Worm (Caenorhabditis elegans) whole organism, L3 larva: ENCODE measurements around the gene clec-182.
"Not testable (repeated sequence)": the region's sequence is repeated elsewhere in the genome, so short reads cannot be mapped to it uniquely, and the experiment has no call there.

Experiments
- R02D3.7 ChIP-seq: fragments of 150-350 bp; optimal IDR thresholded peaks from 2 replicates; lab custom pipeline; 2014; ENCODE audit warnings: missing biosample characterization, missing genetic modification characterization
- aly-2 ChIP-seq: fragments of 150-350 bp; optimal IDR thresholded peaks from 2 replicates; lab custom pipeline; 2014; ENCODE audit warnings: missing biosample characterization, missing genetic modification characterization
- ceh-16 ChIP-seq: sonication (generic microtip); optimal IDR thresholded peaks from 2 replicates; lab custom pipeline; 2017; ENCODE audit warnings: missing biosample characterization, missing genetic modification characterization
- ceh-28 ChIP-seq: fragments of 150-350 bp; optimal IDR thresholded peaks from 2 replicates; lab custom pipeline; 2014; ENCODE audit warnings: missing biosample characterization, missing genetic modification reagents, missing genetic modification characterization
- ceh-82 ChIP-seq: fragments of 150-350 bp; optimal IDR thresholded peaks from 2 replicates; lab custom pipeline; 2014; ENCODE audit warnings: missing biosample characterization, missing genetic modification characterization
- ceh-9 ChIP-seq: sonication (generic microtip); optimal IDR thresholded peaks from 2 replicates; lab custom pipeline; 2018; ENCODE audit warnings: missing biosample characterization, missing genetic modification characterization
- daf-12 ChIP-seq: fragments of 150-350 bp; optimal IDR thresholded peaks from 2 replicates; lab custom pipeline; 2014; ENCODE audit warnings: missing biosample characterization, missing genetic modification reagents, missing genetic modification characterization
- egl-27 ChIP-seq: sonication (generic microtip); optimal IDR thresholded peaks from 4 replicates; lab custom pipeline; 2017; ENCODE audit warnings: missing biosample characterization, missing genetic modification reagents, missing genetic modification characterization
- egl-5 ChIP-seq: fragments of 150-350 bp; optimal IDR thresholded peaks from 2 replicates; lab custom pipeline; 2017; ENCODE audit warnings: missing biosample characterization, missing genetic modification reagents, missing genetic modification characterization, inconsistent platforms
- elt-1 ChIP-seq: fragments of 150-350 bp; optimal IDR thresholded peaks from 2 replicates; lab custom pipeline; 2014; ENCODE audit warnings: missing biosample characterization, missing genetic modification characterization
- elt-2 ChIP-seq: sonication (generic microtip); optimal IDR thresholded peaks from 2 replicates; lab custom pipeline; 2016; ENCODE audit warnings: missing genetic modification reagents, mild to moderate bottlenecking, missing genetic modification characterization, missing compliant biosample characterization
- elt-3 ChIP-seq, 3 experiments: fragments of 150-350 bp in 1 of 3; sonication (generic microtip) in 2 of 3; optimal IDR thresholded peaks; 2 replicates in 2 of 3; 4 replicates in 1 of 3; lab custom pipeline; 2014 to 2017; ENCODE audit warnings: missing biosample characterization in 3 of 3, missing genetic modification characterization in 3 of 3
- eor-1 ChIP-seq, 2 experiments: fragments of 150-350 bp; optimal IDR thresholded peaks; 2 replicates each; lab custom pipeline; 2014 to 2018; ENCODE audit warnings: missing biosample characterization in 2 of 2, missing genetic modification characterization in 2 of 2
- fkh-10 ChIP-seq: sonication (generic microtip); optimal IDR thresholded peaks from 2 replicates; lab custom pipeline; 2017; ENCODE audit warnings: missing biosample characterization, missing genetic modification reagents, missing genetic modification characterization
- fkh-2 ChIP-seq: fragments of 150-350 bp; optimal IDR thresholded peaks from 2 replicates; lab custom pipeline; 2014; ENCODE audit warnings: missing biosample characterization, missing genetic modification reagents, missing genetic modification characterization
- fos-1 ChIP-seq: fragments of 150-350 bp; optimal IDR thresholded peaks from 2 replicates; lab custom pipeline; 2014; ENCODE audit warnings: missing biosample characterization, missing genetic modification characterization
- jun-1 ChIP-seq: fragments of 150-350 bp; optimal IDR thresholded peaks from 2 replicates; lab custom pipeline; 2014; ENCODE audit warnings: missing biosample characterization, missing genetic modification reagents, missing genetic modification characterization
- lin-39 ChIP-seq: fragments of 150-350 bp; optimal IDR thresholded peaks from 2 replicates; lab custom pipeline; 2018; ENCODE audit warnings: missing biosample characterization, missing genetic modification reagents, missing genetic modification characterization
- lsy-12 ChIP-seq: sonication (generic microtip); optimal IDR thresholded peaks from 2 replicates; lab custom pipeline; 2016; ENCODE audit warnings: mild to moderate bottlenecking, missing genetic modification characterization, missing compliant biosample characterization
- mdl-1 ChIP-seq: fragments of 150-350 bp; optimal IDR thresholded peaks from 2 replicates; lab custom pipeline; 2014; ENCODE audit warnings: missing biosample characterization, missing genetic modification characterization
- nfya-1 ChIP-seq: sonication (generic microtip); optimal IDR thresholded peaks from 2 replicates; lab custom pipeline; 2017; ENCODE audit warnings: missing genetic modification characterization, mild to moderate bottlenecking, missing compliant biosample characterization, antibody characterized with exemption, moderate library complexity; ENCODE audit not compliant: insufficient read depth
- nhr-11 ChIP-seq: fragments of 150-350 bp; optimal IDR thresholded peaks from 2 replicates; lab custom pipeline; 2014; ENCODE audit warnings: missing biosample characterization, missing genetic modification characterization
- nhr-12 ChIP-seq: fragments of 150-350 bp; optimal IDR thresholded peaks from 2 replicates; lab custom pipeline; 2014; ENCODE audit warnings: missing biosample characterization, missing genetic modification characterization
- nhr-23 ChIP-seq: fragments of 150-350 bp; optimal IDR thresholded peaks from 2 replicates; lab custom pipeline; 2014; ENCODE audit warnings: missing biosample characterization, missing genetic modification reagents, missing genetic modification characterization
- nhr-237 ChIP-seq: fragments of 150-350 bp; optimal IDR thresholded peaks from 2 replicates; lab custom pipeline; 2014; ENCODE audit warnings: missing biosample characterization, missing genetic modification characterization
- nhr-25 ChIP-seq: sonication (generic microtip); optimal IDR thresholded peaks from 2 replicates; lab custom pipeline; 2017; ENCODE audit warnings: missing biosample characterization, missing genetic modification characterization
- nhr-28 ChIP-seq: fragments of 150-350 bp; optimal IDR thresholded peaks from 2 replicates; lab custom pipeline; 2014; ENCODE audit warnings: missing biosample characterization, missing genetic modification characterization
- nhr-43 ChIP-seq: sonication (generic microtip); optimal IDR thresholded peaks from 2 replicates; lab custom pipeline; 2016; ENCODE audit warnings: mild to moderate bottlenecking, missing genetic modification characterization, missing compliant biosample characterization; ENCODE audit not compliant: poor library complexity, severe bottlenecking
- nhr-67 ChIP-seq: fragments of 150-350 bp; optimal IDR thresholded peaks from 2 replicates; lab custom pipeline; 2014; ENCODE audit warnings: missing biosample characterization, missing genetic modification characterization
- nhr-76 ChIP-seq: fragments of 150-350 bp; sonication (generic microtip); optimal IDR thresholded peaks from 5 replicates; lab custom pipeline; 2014; ENCODE audit warnings: missing biosample characterization, missing genetic modification characterization
- nhr-77 ChIP-seq: fragments of 150-350 bp; optimal IDR thresholded peaks from 2 replicates; lab custom pipeline; 2014; ENCODE audit warnings: missing biosample characterization, missing genetic modification characterization
- pha-4 ChIP-seq: fragments of 150-350 bp; optimal IDR thresholded peaks from 2 replicates; lab custom pipeline; 2014; ENCODE audit warnings: missing biosample characterization, missing genetic modification reagents, missing genetic modification characterization
- sea-2 ChIP-seq: fragments of 150-350 bp; sonication (generic microtip); optimal IDR thresholded peaks from 4 replicates; lab custom pipeline; 2014; ENCODE audit warnings: missing biosample characterization, missing genetic modification reagents, missing genetic modification characterization
- skn-1 ChIP-seq: fragments of 150-350 bp; optimal IDR thresholded peaks from 2 replicates; lab custom pipeline; 2014; ENCODE audit warnings: missing biosample characterization, missing genetic modification characterization
- snpc-4 ChIP-seq: fragments of 150-350 bp; optimal IDR thresholded peaks from 2 replicates; lab custom pipeline; 2014; ENCODE audit warnings: missing biosample characterization, missing genetic modification characterization
- tbx-2 ChIP-seq: sonication (generic microtip); optimal IDR thresholded peaks from 2 replicates; lab custom pipeline; 2016; ENCODE audit warnings: mild to moderate bottlenecking, missing genetic modification characterization, missing compliant biosample characterization
- unc-39 ChIP-seq: sonication (generic microtip); optimal IDR thresholded peaks from 4 replicates; lab custom pipeline; 2017; ENCODE audit warnings: missing biosample characterization, missing genetic modification characterization
- unc-62 ChIP-seq: fragments of 150-350 bp; sonication (generic microtip); optimal IDR thresholded peaks from 4 replicates; lab custom pipeline; 2014; ENCODE audit warnings: missing biosample characterization, missing genetic modification reagents, missing genetic modification characterization
- ztf-11 ChIP-seq: fragments of 150-350 bp; optimal IDR thresholded peaks from 2 replicates; lab custom pipeline; 2014; ENCODE audit warnings: missing biosample characterization, missing genetic modification characterization
- ztf-4 ChIP-seq: fragments of 150-350 bp; optimal IDR thresholded peaks from 2 replicates; lab custom pipeline; 2014; ENCODE audit warnings: missing biosample characterization, missing genetic modification characterization

Gene clec-182

ce11 chrIV:8790144-8790543, 8.0 kb downstream of the clec-182 start, which contains the start of gene sru-35:
Gene sru-35, minus strand, starts transcription at chrIV:8790244.
- no peak for TF ChIP-seq nhr-43 (tag; lab: Kevin White, UChicago)
- no peak for TF ChIP-seq nhr-25 (tag; lab: Kevin White, UChicago)
- no peak for TF ChIP-seq lin-39 (tag; lab: Kevin White, UChicago)
- TF ChIP-seq unc-62 (GFP tag; lab: Kevin White, UChicago), result no peak
- no peak for TF ChIP-seq R02D3.7 (tag; lab: Kevin White, UChicago)
- TF ChIP-seq ceh-82 (tag; lab: Kevin White, UChicago), result no peak
- no peak for TF ChIP-seq tbx-2
- TF ChIP-seq unc-39 (tag; lab: Kevin White, UChicago), result no peak

- TF ChIP-seq elt-1; jun-1 (tag; lab: Kevin White, UChicago); aly-2 (tag; lab: Kevin White, UChicago): not testable (repeated sequence)
- TF ChIP-seq, all 47 proteins: peak for 0; not testable (repeated sequence) for 47
These were observed 10.1 kb downstream of the clec-182 start, which contains the start of gene C33D9.10 for ce11 chrIV:8788048-8788447. Gene C33D9.10, minus strand, starts transcription at chrIV:8788148.

ce11 chrIV:8786654-8787053, 11.5 kb downstream of the clec-182 start, which contains the start of gene C33D9.8:
Gene C33D9.8, minus strand, starts transcription at chrIV:8786752.
- no peak for TF ChIP-seq elt-2
- TF ChIP-seq ceh-28 (tag; lab: Kevin White, UChicago), result no peak
- no peak for TF ChIP-seq nhr-76 (tag; lab: Kevin White, UChicago)
- TF ChIP-seq unc-39 (tag; lab: Kevin White, UChicago), result no peak
- no peak for TF ChIP-seq ceh-16 (tag; lab: Kevin White, UChicago)
- no peak for TF ChIP-seq nhr-237
- TF ChIP-seq R02D3.7 (tag; lab: Kevin White, UChicago), result no peak
- no peak for TF ChIP-seq nhr-77 (tag; lab: Kevin White, UChicago)
- no peak for TF ChIP-seq ztf-4 (tag; lab: Kevin White, UChicago)
- TF ChIP-seq elt-3 (tag; optimal IDR thresholded peaks at IDR 0.05; lab: Kevin White, UChicago), result no peak
- no peak for TF ChIP-seq ztf-11 (tag; lab: Kevin White, UChicago)
- no peak for TF ChIP-seq nhr-28
- peak; percentile 30 for TF ChIP-seq pha-4 (tag; lab: Kevin White, UChicago)
- no peak for TF ChIP-seq lin-39 (tag; lab: Kevin White, UChicago)
- no peak for TF ChIP-seq ceh-82 (tag; lab: Kevin White, UChicago)
- peak; percentile 7 for TF ChIP-seq nfya-1 (tag; lab: Kevin White, UChicago)

- TF ChIP-seq ceh-28 (tag; lab: Kevin White, UChicago), result peak; percentile 1
- peak; percentile 21 for TF ChIP-seq pha-4 (tag; lab: Kevin White, UChicago)
- no peak for TF ChIP-seq tbx-2
These were observed 13.3 kb downstream of the clec-182 start, which contains the start of gene C33D9.13 for ce11 chrIV:8784855-8785327. Gene C33D9.13, minus strand, starts transcription at chrIV:8785277.

ce11 chrIV:8782172-8782571, 16.0 kb downstream of the clec-182 start:
- TF ChIP-seq ceh-16 (tag; lab: Kevin White, UChicago), result no peak
- TF ChIP-seq nhr-43 (tag; lab: Kevin White, UChicago), result peak; percentile 53
- peak; percentile 55 for TF ChIP-seq egl-5
- TF ChIP-seq egl-27 (tag; lab: Kevin White, UChicago), result peak; percentile 47
- TF ChIP-seq nhr-23 (tag; lab: Kevin White, UChicago), result peak; percentile 91
- TF ChIP-seq mdl-1 (tag; lab: Kevin White, UChicago), result no peak
- peak; percentile 52 for TF ChIP-seq pha-4 (tag; lab: Kevin White, UChicago)
- TF ChIP-seq fos-1 (tag; lab: Kevin White, UChicago), result no peak
- peak; percentile 59 for TF ChIP-seq jun-1 (tag; lab: Kevin White, UChicago)
- TF ChIP-seq nfya-1 (tag; lab: Kevin White, UChicago), result peak; percentile 59
- no peak for TF ChIP-seq ceh-9
- peak; percentile 16 for TF ChIP-seq sea-2 (GFP tag; lab: Kevin White, UChicago)
- TF ChIP-seq elt-1, result peak; percentile 41
- TF ChIP-seq unc-39 (tag; lab: Kevin White, UChicago), result no peak
- no peak for TF ChIP-seq skn-1 (tag; lab: Kevin White, UChicago)
- no peak for TF ChIP-seq unc-62 (GFP tag; lab: Kevin White, UChicago)
- no peak for TF ChIP-seq fkh-10 (GFP tag; lab: Kevin White, UChicago)
- TF ChIP-seq ztf-4 (tag; lab: Kevin White, UChicago), result no peak
- peak; percentile 23 for TF ChIP-seq snpc-4
- peak; percentile 69 for TF ChIP-seq ceh-28 (tag; lab: Kevin White, UChicago)
- no peak for TF ChIP-seq nhr-11 (tag; lab: Kevin White, UChicago)
- no peak for TF ChIP-seq nhr-12 (tag; lab: Kevin White, UChicago)
- no peak for TF ChIP-seq nhr-67
- peak; percentile 93 for TF ChIP-seq lin-39 (tag; lab: Kevin White, UChicago)
- TF ChIP-seq tbx-2, result no peak
- no peak for TF ChIP-seq aly-2 (tag; lab: Kevin White, UChicago)
- TF ChIP-seq fkh-2 (tag; lab: Kevin White, UChicago), result no peak
- TF ChIP-seq nhr-237, result no peak
- TF ChIP-seq daf-12 (tag; lab: Kevin White, UChicago), result no peak
- TF ChIP-seq nhr-76 (tag; lab: Kevin White, UChicago), result no peak
- peak; percentile 43 for TF ChIP-seq lsy-12 (tag; lab: Kevin White, UChicago)
- no peak for TF ChIP-seq nhr-77 (tag; lab: Kevin White, UChicago)
- TF ChIP-seq eor-1 (tag; optimal IDR thresholded peaks at IDR 0.05; lab: Kevin White, UChicago), result no peak
- TF ChIP-seq elt-2, result peak; percentile 44
- peak; percentile 95 for TF ChIP-seq nhr-25 (tag; lab: Kevin White, UChicago)
